Worm (Caenorhabditis elegans): ENCODE data around the gene ghi-1.

DNA sequence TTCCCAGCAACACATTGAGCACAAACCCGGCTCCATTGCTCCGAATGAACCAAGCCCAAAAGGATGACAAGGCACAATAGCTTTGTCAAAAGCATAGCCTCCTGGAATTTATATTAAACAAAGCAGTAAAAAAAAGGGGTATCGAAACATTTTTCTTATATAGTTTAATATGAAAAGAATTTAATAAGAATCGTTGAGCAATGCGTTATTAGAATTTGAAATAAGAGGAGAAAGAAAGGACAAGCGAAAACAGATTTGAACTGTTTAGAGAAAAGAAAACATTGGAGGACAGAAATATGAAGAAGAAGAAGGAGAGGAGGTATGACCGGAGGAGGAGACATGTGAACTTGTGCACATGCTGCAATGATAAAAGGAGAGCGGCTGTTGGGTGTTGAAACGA, 38.6 kb downstream of the ghi-1 start, which contains the start of gene C47D12.5:
- TF ChIP-seq dao-5 (tag; optimal IDR thresholded peaks at IDR 0.05), result no peak
- no peak for TF ChIP-seq him-1 (tag; optimal IDR thresholded peaks at IDR 0.05)

Measured in whole organism, L4/young adult.